Worm (Caenorhabditis elegans): ENCODE data around the gene C28F5.1.

- TF ChIP-seq ets-7 (tag; optimal IDR thresholded peaks at IDR 0.05), result no peak
- no peak for TF ChIP-seq hmg-4 (GFP tag; optimal IDR thresholded peaks at IDR 0.05)
- no peak for TF ChIP-seq ama-1 (optimal IDR thresholded peaks at IDR 0.05)
- TF ChIP-seq ceh-36 (tag; optimal IDR thresholded peaks at IDR 0.05), result no peak
- no peak for TF ChIP-seq tra-4 (tag; optimal IDR thresholded peaks at IDR 0.05)
- no peak for TF ChIP-seq aly-1 (tag; optimal IDR thresholded peaks at IDR 0.05)
These were observed 18.2 kb downstream of the C28F5.1 start, which contains the start of gene ZK1290.15 for ce11 chrII:7523281-7523680.

All from whole organism, early embryonic.